Fruit fly (Drosophila melanogaster): ENCODE measurements around the gene Esyt2.
A peak's percentile ranks its signal among the peaks of the same experiment; 100 is the strongest.

The Esyt2 gene

DNA sequence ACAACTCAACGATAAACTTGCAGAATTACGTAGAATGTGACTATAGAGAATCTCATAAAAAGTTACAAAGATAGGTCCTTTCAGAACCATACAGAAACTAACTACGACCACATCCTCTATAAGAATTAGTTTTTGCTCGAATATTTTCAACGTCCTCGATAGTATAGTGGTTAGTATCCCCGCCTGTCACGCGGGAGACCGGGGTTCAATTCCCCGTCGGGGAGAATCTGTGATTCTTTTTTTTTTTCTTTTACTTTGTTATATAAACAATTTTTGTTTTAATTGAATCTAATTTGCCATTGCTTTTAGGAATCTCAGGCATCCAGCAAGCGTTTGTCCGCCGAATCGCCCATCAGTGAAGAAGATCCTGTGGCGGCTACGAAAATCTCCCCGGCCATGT is 10.6 kb downstream of the Esyt2 start:
- TF ChIP-seq CrebA (GFP tag; optimal IDR thresholded peaks at IDR 0.05; ENCODE audit: borderline replicate concordance) (no peak), sv (GFP tag; optimal IDR thresholded peaks at IDR 0.05) (no peak), lola (GFP tag; optimal IDR thresholded peaks at IDR 0.05) (no peak), Mio (GFP tag; optimal IDR thresholded peaks at IDR 0.05) (no peak), dl (GFP tag; optimal IDR thresholded peaks at IDR 0.05; ENCODE audit: insufficient read depth in 1 of 2, partially characterized antibody in 2 of 2) (no peak), Jra (GFP tag; optimal IDR thresholded peaks at IDR 0.05) (no peak), Hnf4 (GFP tag; optimal IDR thresholded peaks at IDR 0.05) (no peak), ey (GFP tag; optimal IDR thresholded peaks at IDR 0.05) (no peak), Vsx2 (GFP tag; optimal IDR thresholded peaks at IDR 0.05; ENCODE audit: partially characterized antibody) (no peak), jim (GFP tag; optimal IDR thresholded peaks at IDR 0.05) (no peak), br (GFP tag; optimal IDR thresholded peaks at IDR 0.05) (no peak), dsf (GFP tag; optimal IDR thresholded peaks at IDR 0.05; ENCODE audit: borderline replicate concordance) (no peak), rgr (GFP tag; optimal IDR thresholded peaks at IDR 0.05) (no peak), tai (GFP tag; optimal IDR thresholded peaks at IDR 0.05) (no peak), Hr78 (GFP tag; optimal IDR thresholded peaks at IDR 0.05) (no peak), Dfd (GFP tag; optimal IDR thresholded peaks at IDR 0.05) (no peak)

DNA sequence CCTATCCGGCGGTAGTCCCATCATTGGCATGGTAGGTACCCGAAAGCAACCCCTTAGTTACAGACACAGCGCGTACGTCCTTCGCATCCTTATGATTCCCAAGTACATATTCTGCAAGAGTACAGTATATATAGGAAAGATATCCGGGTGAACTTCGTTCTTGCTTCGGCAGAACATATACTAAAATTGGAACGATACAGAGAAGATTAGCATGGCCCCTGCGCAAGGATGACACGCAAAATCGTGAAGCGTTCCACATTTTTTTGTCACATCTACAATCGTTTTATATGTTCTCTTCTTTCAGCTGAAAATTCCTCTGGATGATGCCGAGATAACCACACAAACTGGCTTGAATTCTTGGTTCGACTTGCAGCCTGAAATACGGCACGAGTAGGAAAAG is 11.4 kb downstream of the Esyt2 start:
- TF ChIP-seq N (GFP tag; optimal IDR thresholded peaks at IDR 0.05) = no peak
- no peak for TF ChIP-seq psq (GFP tag; optimal IDR thresholded peaks at IDR 0.05)
- no peak for TF ChIP-seq Dfd (GFP tag; optimal IDR thresholded peaks at IDR 0.05)
- no peak for TF ChIP-seq dsf (GFP tag; optimal IDR thresholded peaks at IDR 0.05; ENCODE audit: borderline replicate concordance)
- TF ChIP-seq Abd-B (GFP tag; optimal IDR thresholded peaks at IDR 0.05) = no peak
- TF ChIP-seq CG32264 (GFP tag; optimal IDR thresholded peaks at IDR 0.05) = no peak
- no peak for TF ChIP-seq Vsx2 (GFP tag; optimal IDR thresholded peaks at IDR 0.05; ENCODE audit: partially characterized antibody)

DNA sequence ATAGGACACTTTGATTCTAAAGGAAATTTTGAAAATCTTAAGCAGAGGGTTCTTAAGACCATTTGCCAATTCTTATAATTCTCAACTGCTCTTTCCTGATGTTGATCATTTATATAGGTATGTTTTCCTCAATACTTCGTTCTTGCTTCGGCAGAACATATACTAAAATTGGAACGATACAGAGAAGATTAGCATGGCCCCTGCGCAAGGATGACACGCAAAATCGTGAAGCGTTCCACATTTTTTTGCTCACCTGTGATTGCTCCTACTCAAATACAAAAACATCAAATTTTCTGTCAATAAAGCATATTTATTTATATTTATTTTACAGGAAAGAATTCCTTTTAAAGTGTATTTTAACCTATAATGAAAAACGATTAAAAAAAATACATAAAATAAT is 12.0 kb downstream of the Esyt2 start:
- no peak for TF ChIP-seq Jra (GFP tag; optimal IDR thresholded peaks at IDR 0.05)
- TF ChIP-seq Hr78 (GFP tag; optimal IDR thresholded peaks at IDR 0.05) = no peak
- TF ChIP-seq psq (GFP tag; optimal IDR thresholded peaks at IDR 0.05) = no peak
- TF ChIP-seq Myc (optimal IDR thresholded peaks at IDR 0.05) = no peak
- TF ChIP-seq h (GFP tag; optimal IDR thresholded peaks at IDR 0.05) = no peak
- no peak for TF ChIP-seq HLH106 (tag; optimal IDR thresholded peaks at IDR 0.05)
- TF ChIP-seq Abd-B (GFP tag; optimal IDR thresholded peaks at IDR 0.05) = no peak
- no peak for TF ChIP-seq Vsx2 (GFP tag; optimal IDR thresholded peaks at IDR 0.05; ENCODE audit: partially characterized antibody)

DNA sequence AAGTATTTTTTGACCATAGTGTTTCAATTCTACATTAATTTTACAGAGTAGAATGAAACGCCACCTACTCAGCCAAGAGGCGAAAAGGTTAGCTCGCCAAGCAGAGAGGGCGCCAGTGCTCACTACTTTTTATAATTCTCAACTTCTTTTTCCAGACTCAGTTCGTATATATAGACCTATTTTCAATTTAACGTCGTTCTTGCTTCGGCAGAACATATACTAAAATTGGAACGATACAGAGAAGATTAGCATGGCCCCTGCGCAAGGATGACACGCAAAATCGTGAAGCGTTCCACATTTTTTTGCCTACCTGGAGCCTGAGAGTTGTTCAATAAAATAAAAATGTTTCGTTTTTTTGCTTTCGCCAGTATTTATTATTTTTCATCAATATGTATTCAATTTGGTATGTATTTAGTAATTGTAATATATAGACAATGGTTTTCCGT is 12.5 kb downstream of the Esyt2 start:
- TF ChIP-seq CG32264 (GFP tag; optimal IDR thresholded peaks at IDR 0.05) (no peak), GATAd (GFP tag; optimal IDR thresholded peaks at IDR 0.05) (no peak), N (GFP tag; optimal IDR thresholded peaks at IDR 0.05) (no peak), br (GFP tag; optimal IDR thresholded peaks at IDR 0.05) (peak; percentile 54), Jra (GFP tag; optimal IDR thresholded peaks at IDR 0.05) (no peak), Hr78 (GFP tag; optimal IDR thresholded peaks at IDR 0.05) (no peak), psq (GFP tag; optimal IDR thresholded peaks at IDR 0.05) (peak; percentile 58), Dif (GFP tag; optimal IDR thresholded peaks at IDR 0.05; ENCODE audit: partially characterized antibody) (no peak), sage (GFP tag; optimal IDR thresholded peaks at IDR 0.05) (no peak), dl (GFP tag; optimal IDR thresholded peaks at IDR 0.05; ENCODE audit: insufficient read depth in 1 of 2, partially characterized antibody in 2 of 2) (no peak), Sp1 (GFP tag; optimal IDR thresholded peaks at IDR 0.05) (no peak), Abd-B (GFP tag; optimal IDR thresholded peaks at IDR 0.05) (no peak), ey (GFP tag; optimal IDR thresholded peaks at IDR 0.05) (peak; percentile 61), Hr83 (GFP tag; optimal IDR thresholded peaks at IDR 0.05; ENCODE audit: poor library complexity, severe bottlenecking) (peak; percentile 72), jim (GFP tag; optimal IDR thresholded peaks at IDR 0.05) (no peak), pan (optimal IDR thresholded peaks at IDR 0.05) (no peak), Dfd (GFP tag; optimal IDR thresholded peaks at IDR 0.05) (no peak), Vsx2 (GFP tag; optimal IDR thresholded peaks at IDR 0.05; ENCODE audit: partially characterized antibody) (peak; percentile 3), Hnf4 (GFP tag; optimal IDR thresholded peaks at IDR 0.05) (peak; percentile 42), Rel (GFP tag; optimal IDR thresholded peaks at IDR 0.05) (no peak), Rel (tag; optimal IDR thresholded peaks at IDR 0.05) (peak; percentile 4), fru (GFP tag; optimal IDR thresholded peaks at IDR 0.05) (no peak), foxo (GFP tag; optimal IDR thresholded peaks at IDR 0.05) (no peak), HLH106 (tag; optimal IDR thresholded peaks at IDR 0.05) (peak; percentile 45), Myc (optimal IDR thresholded peaks at IDR 0.05) (peak; percentile 87), CrebA (GFP tag; optimal IDR thresholded peaks at IDR 0.05; ENCODE audit: borderline replicate concordance) (no peak), usp (GFP tag; optimal IDR thresholded peaks at IDR 0.05) (no peak), dmrt93B (GFP tag; optimal IDR thresholded peaks at IDR 0.05) (peak; percentile 24), lola (GFP tag; optimal IDR thresholded peaks at IDR 0.05) (no peak), Mio (GFP tag; optimal IDR thresholded peaks at IDR 0.05) (no peak), CG9705 (GFP tag; optimal IDR thresholded peaks at IDR 0.05) (no peak), dsf (GFP tag; optimal IDR thresholded peaks at IDR 0.05; ENCODE audit: borderline replicate concordance) (no peak), tai (GFP tag; optimal IDR thresholded peaks at IDR 0.05) (peak; percentile 24), rgr (GFP tag; optimal IDR thresholded peaks at IDR 0.05) (peak; percentile 74), brk (GFP tag; optimal IDR thresholded peaks at IDR 0.05) (peak; percentile 54), OdsH (GFP tag; optimal IDR thresholded peaks at IDR 0.05) (peak; percentile 76), sv (GFP tag; optimal IDR thresholded peaks at IDR 0.05) (peak; percentile 56), h (GFP tag; optimal IDR thresholded peaks at IDR 0.05) (peak; percentile 71), woc (GFP tag; optimal IDR thresholded peaks at IDR 0.05) (no peak)
